Fruit fly (Drosophila melanogaster) whole organism, embryonic: Measurements from ENCODE around the gene aop.

Experiments used
- Antp ChIP-seq: fragments of 200-800 bp; sonication (Bioruptor generic); optimal IDR thresholded peaks from 3 replicates; lab custom pipeline; 2016; ENCODE audit warnings: missing biosample characterization, missing genetic modification characterization
- B-H2 ChIP-seq: fragments of 200-800 bp; sonication (Bioruptor generic); optimal IDR thresholded peaks from 2 replicates; lab custom pipeline; 2018; ENCODE audit warnings: missing biosample characterization, mild to moderate bottlenecking, missing genetic modification characterization
- CG10321 ChIP-seq: fragments of 200-800 bp; sonication (Bioruptor generic); IDR thresholded peaks from 2 replicates; pipeline ENCODE4 v1.3.6; 2022; ENCODE audit warnings: missing biosample characterization, missing genetic modification characterization
- CG10565 ChIP-seq: fragments of 200-800 bp; sonication (Bioruptor generic); optimal IDR thresholded peaks from 3 replicates; lab custom pipeline; 2016; ENCODE audit warnings: missing biosample characterization, mild to moderate bottlenecking, missing genetic modification characterization
- CG12155 ChIP-seq: fragments of 200-800 bp; sonication (Bioruptor generic); optimal IDR thresholded peaks from 3 replicates; lab custom pipeline; 2016; ENCODE audit warnings: missing biosample characterization, missing genetic modification characterization
- CG12236 ChIP-seq: fragments of 200-800 bp; sonication (Bioruptor generic); optimal IDR thresholded peaks from 2 replicates; lab custom pipeline; 2016; ENCODE audit warnings: missing biosample characterization, missing genetic modification characterization
- CG15073 ChIP-seq: fragments of 200-800 bp; sonication (Bioruptor generic); optimal IDR thresholded peaks from 2 replicates; lab custom pipeline; 2016; ENCODE audit warnings: missing biosample characterization, missing genetic modification characterization
- CG16863 ChIP-seq: fragments of 200-800 bp; sonication (Bioruptor generic); optimal IDR thresholded peaks from 3 replicates; lab custom pipeline; 2016; ENCODE audit warnings: missing biosample characterization, missing genetic modification characterization
- CG17328 ChIP-seq: fragments of 200-800 bp; sonication (Bioruptor generic); IDR thresholded peaks from 2 replicates; pipeline ENCODE4 v1.3.6; 2022; ENCODE audit warnings: missing biosample characterization, missing genetic modification characterization
- CG17802 ChIP-seq: fragments of 200-800 bp; sonication (Bioruptor generic); optimal IDR thresholded peaks from 2 replicates; lab custom pipeline; 2018; ENCODE audit warnings: missing biosample characterization, mild to moderate bottlenecking, missing genetic modification characterization, moderate library complexity
- CG3065 ChIP-seq: fragments of 200-800 bp; sonication (Bioruptor generic); optimal IDR thresholded peaks from 2 replicates; lab custom pipeline; 2016; ENCODE audit warnings: missing biosample characterization, missing genetic modification characterization
- CG32772 ChIP-seq: fragments of 200-800 bp; sonication (Bioruptor generic); IDR thresholded peaks from 2 replicates; pipeline ENCODE4 v1.3.6; 2022; ENCODE audit warnings: missing biosample characterization, missing genetic modification characterization
- CG33557 ChIP-seq: fragments of 200-800 bp; sonication (Bioruptor generic); optimal IDR thresholded peaks from 2 replicates; lab custom pipeline; 2019; ENCODE audit warnings: missing biosample characterization, mild to moderate bottlenecking, missing genetic modification characterization, moderate library complexity
- CG34376 ChIP-seq: fragments of 200-800 bp; sonication (Bioruptor generic); optimal IDR thresholded peaks from 2 replicates; lab custom pipeline; 2018; ENCODE audit warnings: missing biosample characterization, mild to moderate bottlenecking, missing genetic modification characterization
- CG3847 ChIP-seq: fragments of 200-800 bp; sonication (Bioruptor generic); IDR thresholded peaks from 2 replicates; pipeline ENCODE4 v1.3.6; 2022; ENCODE audit warnings: missing biosample characterization, missing genetic modification characterization
- CG3995 ChIP-seq: fragments of 200-800 bp; sonication (Bioruptor generic); optimal IDR thresholded peaks from 3 replicates; lab custom pipeline; 2016; ENCODE audit warnings: missing biosample characterization, missing genetic modification characterization
- CG4328 ChIP-seq: fragments of 200-800 bp; sonication (Bioruptor generic); optimal IDR thresholded peaks from 3 replicates; lab custom pipeline; 2017; ENCODE audit warnings: missing biosample characterization, missing genetic modification reagents, missing genetic modification characterization
- CG4707 ChIP-seq: fragments of 200-800 bp; sonication (Bioruptor generic); optimal IDR thresholded peaks from 2 replicates; lab custom pipeline; 2018; ENCODE audit warnings: missing biosample characterization, mild to moderate bottlenecking, missing genetic modification characterization, moderate library complexity
- CG7357 ChIP-seq: fragments of 200-800 bp; sonication (Bioruptor generic); IDR thresholded peaks from 3 replicates; pipeline ENCODE4 v1.3.6; 2022; ENCODE audit warnings: missing biosample characterization, missing genetic modification characterization
- CG7839 ChIP-seq: fragments of 200-800 bp; sonication (Bioruptor generic); optimal IDR thresholded peaks from 3 replicates; lab custom pipeline; 2018; ENCODE audit warnings: missing biosample characterization, mild to moderate bottlenecking, missing genetic modification characterization, moderate library complexity
- CG8388 ChIP-seq: fragments of 200-800 bp; sonication (Bioruptor generic); optimal IDR thresholded peaks from 2 replicates; lab custom pipeline; 2019; ENCODE audit warnings: missing biosample characterization, mild to moderate bottlenecking, missing genetic modification characterization, moderate library complexity
- CG8478 ChIP-seq: fragments of >200 bp; optimal IDR thresholded peaks from 2 replicates; lab custom pipeline; 2018
- HHEX ChIP-seq: fragments of 200-800 bp; sonication (Bioruptor generic); optimal IDR thresholded peaks from 3 replicates; lab custom pipeline; 2017; ENCODE audit warnings: missing biosample characterization, mild to moderate bottlenecking, missing genetic modification characterization, missing genetic modification reagents
- HLHmδ ChIP-seq: fragments of 200-800 bp; sonication (Bioruptor generic); optimal IDR thresholded peaks from 2 replicates; lab custom pipeline; 2018; ENCODE audit warnings: missing biosample characterization, mild to moderate bottlenecking, missing genetic modification characterization, moderate library complexity
- Hand ChIP-seq: fragments of 200-800 bp; sonication (Bioruptor generic); optimal IDR thresholded peaks from 2 replicates; lab custom pipeline; 2017; ENCODE audit warnings: mild to moderate bottlenecking, missing biosample characterization, missing genetic modification reagents, missing genetic modification characterization
- Hmx ChIP-seq: fragments of 200-800 bp; sonication (Bioruptor generic); optimal IDR thresholded peaks from 2 replicates; lab custom pipeline; 2016; ENCODE audit warnings: missing biosample characterization, missing genetic modification characterization
- Mad ChIP-seq: fragments of 200-800 bp; sonication (Bioruptor generic); optimal IDR thresholded peaks from 2 replicates; lab custom pipeline; 2016; ENCODE audit warnings: missing biosample characterization, missing genetic modification characterization
- Sox102F ChIP-seq: fragments of 200-800 bp; sonication (Bioruptor generic); optimal IDR thresholded peaks from 2 replicates; lab custom pipeline; 2018; ENCODE audit warnings: missing biosample characterization, mild to moderate bottlenecking, missing genetic modification characterization, moderate library complexity
- Tbp ChIP-seq: fragments of >200 bp; optimal IDR thresholded peaks from 2 replicates; lab custom pipeline; 2018; ENCODE audit warnings: missing biosample characterization, missing genetic modification characterization
- Trl ChIP-seq, 3 experiments: fragments of >200 bp in 2 of 3; fragments of 200-800 bp in 1 of 3; sonication (Bioruptor generic) in 1 of 3; optimal IDR thresholded peaks; 2 replicates in 1 of 3; 3 replicates in 2 of 3; lab custom pipeline; 2016 to 2017; ENCODE audit warnings: missing biosample characterization in 1 of 3, missing genetic modification characterization in 1 of 3
- Usf ChIP-seq: fragments of 200-800 bp; sonication (Bioruptor generic); optimal IDR thresholded peaks from 2 replicates; lab custom pipeline; 2017; ENCODE audit warnings: missing genotype, missing biosample characterization, missing genetic modification characterization
- ara ChIP-seq: fragments of 200-800 bp; sonication (Bioruptor generic); IDR thresholded peaks from 2 replicates; pipeline ENCODE4 v1.3.6; 2022; ENCODE audit warnings: missing biosample characterization, missing genetic modification characterization
- bsh ChIP-seq, 2 experiments: fragments of 200-800 bp; sonication (Bioruptor generic); optimal IDR thresholded peaks; 2 replicates each; lab custom pipeline; 2017 to 2018; ENCODE audit warnings: mild to moderate bottlenecking in 2 of 2, missing biosample characterization in 2 of 2, missing genetic modification characterization in 2 of 2, moderate library complexity in 1 of 2
- btn ChIP-seq: fragments of 200-800 bp; sonication (Bioruptor generic); optimal IDR thresholded peaks from 2 replicates; lab custom pipeline; 2016; ENCODE audit warnings: missing biosample characterization, missing genetic modification characterization
- cato ChIP-seq: fragments of 200-800 bp; sonication (Bioruptor generic); optimal IDR thresholded peaks from 2 replicates; lab custom pipeline; 2016; ENCODE audit warnings: missing biosample characterization, missing genetic modification characterization, borderline replicate concordance
- cg ChIP-seq: fragments of 200-800 bp; sonication (Bioruptor generic); optimal IDR thresholded peaks from 3 replicates; lab custom pipeline; 2019; ENCODE audit warnings: missing biosample characterization, mild to moderate bottlenecking, missing genetic modification characterization, moderate library complexity
- danr ChIP-seq: fragments of 200-800 bp; sonication (Bioruptor generic); IDR thresholded peaks from 2 replicates; pipeline ENCODE4 v1.3.6; 2022; ENCODE audit warnings: missing biosample characterization, missing genetic modification characterization
- exex ChIP-seq: fragments of 200-800 bp; sonication (Bioruptor generic); optimal IDR thresholded peaks from 4 replicates; lab custom pipeline; 2018; ENCODE audit warnings: missing biosample characterization, mild to moderate bottlenecking, missing genetic modification characterization, moderate library complexity
- gcm2 ChIP-seq: fragments of 200-800 bp; sonication (Bioruptor generic); optimal IDR thresholded peaks from 2 replicates; lab custom pipeline; 2016; ENCODE audit warnings: missing biosample characterization, missing genetic modification characterization
- hbn ChIP-seq: fragments of 200-800 bp; sonication (Bioruptor generic); IDR thresholded peaks from 2 replicates; pipeline ENCODE4 v1.3.6; 2022; ENCODE audit warnings: missing biosample characterization, missing genetic modification characterization; ENCODE audit not compliant: partially characterized antibody
- knrl ChIP-seq: fragments of 200-800 bp; sonication (Bioruptor generic); IDR thresholded peaks from 3 replicates; pipeline ENCODE4 v1.3.6; 2022; ENCODE audit warnings: missing biosample characterization, missing genetic modification characterization; ENCODE audit not compliant: partially characterized antibody
- mam ChIP-seq: fragments of 200-800 bp; sonication (Bioruptor generic); optimal IDR thresholded peaks from 3 replicates; lab custom pipeline; 2016; ENCODE audit warnings: missing biosample characterization, missing genetic modification characterization
- phol ChIP-seq: fragments of 200-800 bp; sonication (Bioruptor generic); optimal IDR thresholded peaks from 3 replicates; lab custom pipeline; 2018; ENCODE audit warnings: missing biosample characterization, mild to moderate bottlenecking, missing genetic modification characterization, moderate library complexity
- pnt ChIP-seq: fragments of 200-800 bp; sonication (Bioruptor generic); optimal IDR thresholded peaks from 3 replicates; lab custom pipeline; 2016; ENCODE audit warnings: missing biosample characterization, missing genetic modification characterization
- salm ChIP-seq: fragments of 200-800 bp; sonication (Bioruptor generic); optimal IDR thresholded peaks from 2 replicates; lab custom pipeline; 2018; ENCODE audit warnings: missing biosample characterization, mild to moderate bottlenecking, missing genetic modification characterization
- sim ChIP-seq: fragments of 200-800 bp; sonication (Bioruptor generic); IDR thresholded peaks from 2 replicates; pipeline ENCODE4 v1.3.6; 2022; ENCODE audit warnings: missing biosample characterization, missing genetic modification characterization
- slou ChIP-seq: fragments of 200-800 bp; sonication (Bioruptor generic); optimal IDR thresholded peaks from 3 replicates; lab custom pipeline; 2016; ENCODE audit warnings: missing biosample characterization, missing genetic modification characterization
- sr ChIP-seq: fragments of 200-800 bp; sonication (Bioruptor generic); IDR thresholded peaks from 3 replicates; pipeline ENCODE4 v1.3.6; 2022; ENCODE audit warnings: missing biosample characterization, missing genetic modification characterization
- ssp ChIP-seq: fragments of 200-800 bp; sonication (Bioruptor generic); IDR thresholded peaks from 2 replicates; pipeline ENCODE4 v1.3.6; 2022; ENCODE audit warnings: missing biosample characterization, missing genetic modification characterization
- tin ChIP-seq: fragments of 200-800 bp; sonication (Bioruptor generic); optimal IDR thresholded peaks from 3 replicates; lab custom pipeline; 2016; ENCODE audit warnings: missing biosample characterization, missing genetic modification characterization
- toy ChIP-seq: fragments of 200-800 bp; sonication (Bioruptor generic); IDR thresholded peaks from 2 replicates; pipeline ENCODE4 v1.3.6; 2022; ENCODE audit warnings: missing biosample characterization, missing genetic modification characterization

Gene aop

dm6 chr2L:2189100-2189499 lies 10.5 kb upstream of the aop start (continued):
- TF ChIP-seq sim (GFP tag; lab: Robert Waterston, UW) (peak; percentile 78), sr (GFP tag; lab: Robert Waterston, UW) (no peak), CG12236 (GFP tag; lab: Kevin White, UChicago) (peak; percentile 45), gcm2 (GFP tag; lab: Kevin White, UChicago) (no peak), Hmx (no peak), CG32772 (peak; percentile 61; the same call in 1 of the 2 replicates), CG10321 (GFP tag; lab: Robert Waterston, UW) (no peak), CG7839 (tag; lab: Kevin White, UChicago) (peak; percentile 71), knrl (GFP tag; lab: Robert Waterston, UW) (no peak), Sox102F (peak; percentile 52), CG17802 (peak; percentile 58), CG16863 (peak; percentile 74), B-H2 (GFP tag; lab: Kevin White, UChicago) (no peak), CG17328 (GFP tag; lab: Robert Waterston, UW) (peak; percentile 85), CG3847 (0 out of 2 replicates have a peak, but pooled peaks have one; percentile 23), HLHmδ (GFP tag; lab: Kevin White, UChicago) (no peak), Usf (GFP tag; lab: Kevin White, UChicago) (peak; percentile 41), CG3065 (GFP tag; lab: Kevin White, UChicago) (peak; percentile 62), ara (GFP tag; lab: Robert Waterston, UW) (peak; percentile 83), toy (GFP tag; lab: Robert Waterston, UW) (no peak), CG33557 (peak; percentile 86), Trl (optimal IDR thresholded peaks at IDR 0.05; lab: Kevin White, UChicago) (no peak), Trl (GFP tag; optimal IDR thresholded peaks at IDR 0.05; lab: Kevin White, UChicago) (peak; percentile 73), btn (GFP tag; lab: Kevin White, UChicago) (peak; percentile 67), exex (no peak), cato (peak; percentile 24), CG15073 (GFP tag; lab: Kevin White, UChicago) (no peak), CG8388 (GFP tag; lab: Kevin White, UChicago) (peak; percentile 80), danr (GFP tag; lab: Robert Waterston, UW) (no peak), CG8478 (lab: Kevin White, UChicago) (no peak), CG3995 (GFP tag; lab: Kevin White, UChicago) (no peak), mam (GFP tag; lab: Kevin White, UChicago) (no peak), CG7357 (GFP tag; lab: Robert Waterston, UW) (peak; percentile 54; the same call in 1 of the 3 replicates), Mad (GFP tag; lab: Kevin White, UChicago) (peak; percentile 53), pnt (GFP tag; lab: Kevin White, UChicago) (peak; percentile 66), CG10565 (GFP tag; lab: Kevin White, UChicago) (no peak), CG12155 (GFP tag; lab: Kevin White, UChicago) (peak; percentile 18), hbn (no peak), Hand (no peak), ssp (GFP tag; lab: Robert Waterston, UW) (peak; percentile 61), tin (peak; percentile 84), phol (tag; lab: Kevin White, UChicago) (peak; percentile 79), Tbp (no peak), salm (tag; lab: Kevin White, UChicago) (no peak), cg (GFP tag; lab: Kevin White, UChicago) (no peak), CG4707 (GFP tag; lab: Kevin White, UChicago) (peak; percentile 42), Antp (GFP tag; lab: Kevin White, UChicago) (peak; percentile 65), slou (no peak), CG4328 (no peak), bsh (GFP tag; optimal IDR thresholded peaks at IDR 0.05; lab: Kevin White, UChicago) (peak in 1 of 2 experiments; percentile 94), CG34376 (no peak), HHEX (GFP tag; lab: Kevin White, UChicago) (peak; percentile 27)
